Fruit fly (Drosophila melanogaster) whole organism, embryonic: ENCODE results near the gene NimC3.
A peak's percentile ranks its signal among the peaks of the same experiment; 100 is the strongest.

Experiments used
- Asciz ChIP-seq: fragments of 200-800 bp; sonication (Bioruptor generic); optimal IDR thresholded peaks from 2 replicates; lab custom pipeline; 2017; ENCODE audit warnings: missing biosample characterization, mild to moderate bottlenecking, missing genetic modification characterization, missing genetic modification reagents
- B-H1 ChIP-seq: fragments of 200-800 bp; sonication (Bioruptor generic); IDR thresholded peaks from 3 replicates; pipeline ENCODE4 v1.3.6; 2022; ENCODE audit warnings: missing biosample characterization, missing genetic modification characterization
- CG10209 ChIP-seq: fragments of 200-800 bp; sonication (Bioruptor generic); optimal IDR thresholded peaks from 3 replicates; lab custom pipeline; 2017; ENCODE audit warnings: missing biosample characterization, mild to moderate bottlenecking, missing genetic modification characterization, missing genetic modification reagents
- CG10274 ChIP-seq: fragments of 200-800 bp; sonication (Bioruptor generic); optimal IDR thresholded peaks from 3 replicates; lab custom pipeline; 2017; ENCODE audit warnings: missing biosample characterization, mild to moderate bottlenecking, missing genetic modification characterization
- CG11093 ChIP-seq: fragments of 200-800 bp; sonication (Bioruptor generic); IDR thresholded peaks from 3 replicates; pipeline ENCODE4 v1.3.6; 2022; ENCODE audit warnings: missing biosample characterization, missing genetic modification characterization
- CG12155 ChIP-seq: fragments of 200-800 bp; sonication (Bioruptor generic); optimal IDR thresholded peaks from 3 replicates; lab custom pipeline; 2016; ENCODE audit warnings: missing biosample characterization, missing genetic modification characterization
- CG13775 ChIP-seq: fragments of 200-800 bp; sonication (Bioruptor generic); optimal IDR thresholded peaks from 3 replicates; lab custom pipeline; 2017; ENCODE audit warnings: missing biosample characterization, mild to moderate bottlenecking, missing genetic modification characterization
- CG13894 ChIP-seq: fragments of 200-800 bp; sonication (Bioruptor generic); optimal IDR thresholded peaks from 3 replicates; lab custom pipeline; 2018; ENCODE audit warnings: missing biosample characterization, mild to moderate bottlenecking, missing genetic modification characterization, moderate library complexity
- CG1647 ChIP-seq: fragments of 200-800 bp; sonication (Bioruptor generic); optimal IDR thresholded peaks from 3 replicates; lab custom pipeline; 2016; ENCODE audit warnings: missing biosample characterization, missing genetic modification characterization
- CG17912 ChIP-seq: fragments of 200-800 bp; sonication (Bioruptor generic); optimal IDR thresholded peaks from 2 replicates; lab custom pipeline; 2018; ENCODE audit warnings: missing biosample characterization, mild to moderate bottlenecking, missing genetic modification characterization
- CG34376 ChIP-seq: fragments of 200-800 bp; sonication (Bioruptor generic); optimal IDR thresholded peaks from 2 replicates; lab custom pipeline; 2018; ENCODE audit warnings: missing biosample characterization, mild to moderate bottlenecking, missing genetic modification characterization
- CG34422 ChIP-seq: fragments of 200-800 bp; sonication (Bioruptor generic); IDR thresholded peaks from 3 replicates; pipeline ENCODE4 v1.3.6; 2022; ENCODE audit warnings: missing biosample characterization, missing genetic modification characterization
- CG4282 ChIP-seq: fragments of 200-800 bp; sonication (Bioruptor generic); optimal IDR thresholded peaks from 2 replicates; lab custom pipeline; 2016; ENCODE audit warnings: missing biosample characterization, missing genetic modification characterization
- CG6175 ChIP-seq: fragments of 200-800 bp; sonication (Bioruptor generic); IDR thresholded peaks from 3 replicates; pipeline ENCODE4 v1.3.6; 2022; ENCODE audit warnings: missing biosample characterization, missing genetic modification characterization
- CG7372 ChIP-seq: fragments of 200-800 bp; sonication (Bioruptor generic); IDR thresholded peaks from 2 replicates; pipeline ENCODE4 v1.3.6; 2022; ENCODE audit warnings: missing biosample characterization, missing genetic modification characterization
- CG8281 ChIP-seq: fragments of 200-800 bp; sonication (Bioruptor generic); optimal IDR thresholded peaks from 2 replicates; lab custom pipeline; 2018; ENCODE audit warnings: missing biosample characterization, mild to moderate bottlenecking, missing genetic modification characterization, moderate library complexity
- CG9215 ChIP-seq: fragments of 200-800 bp; sonication (Bioruptor generic); IDR thresholded peaks from 2 replicates; pipeline ENCODE4 v1.3.6; 2022; ENCODE audit warnings: missing biosample characterization, missing genetic modification characterization
- CG9797 ChIP-seq: fragments of 200-800 bp; sonication (Bioruptor generic); optimal IDR thresholded peaks from 3 replicates; lab custom pipeline; 2018; ENCODE audit warnings: missing biosample characterization, mild to moderate bottlenecking, missing genetic modification characterization
- Dll ChIP-seq: fragments of 200-800 bp; sonication (Bioruptor generic); IDR thresholded peaks from 4 replicates; pipeline ENCODE4 v1.3.6; 2022; ENCODE audit warnings: missing biosample characterization, missing genetic modification characterization; ENCODE audit not compliant: partially characterized antibody
- HHEX ChIP-seq: fragments of 200-800 bp; sonication (Bioruptor generic); optimal IDR thresholded peaks from 3 replicates; lab custom pipeline; 2017; ENCODE audit warnings: missing biosample characterization, mild to moderate bottlenecking, missing genetic modification characterization, missing genetic modification reagents
- HmgZ ChIP-seq: fragments of 200-800 bp; sonication (Bioruptor generic); optimal IDR thresholded peaks from 2 replicates; lab custom pipeline; 2018; ENCODE audit warnings: missing biosample characterization, mild to moderate bottlenecking, missing genetic modification characterization
- Lim3 ChIP-seq: fragments of 200-800 bp; sonication (Bioruptor generic); IDR thresholded peaks from 2 replicates; pipeline ENCODE4 v1.3.6; 2022; ENCODE audit warnings: missing biosample characterization, missing genetic modification characterization
- Sin3A ChIP-seq: fragments of >200 bp; optimal IDR thresholded peaks from 2 replicates; lab custom pipeline; 2018
- Trl ChIP-seq, 3 experiments: fragments of >200 bp in 2 of 3; fragments of 200-800 bp in 1 of 3; sonication (Bioruptor generic) in 1 of 3; optimal IDR thresholded peaks; 2 replicates in 1 of 3; 3 replicates in 2 of 3; lab custom pipeline; 2016 to 2017; ENCODE audit warnings: missing biosample characterization in 1 of 3, missing genetic modification characterization in 1 of 3
- ase ChIP-seq: fragments of 200-800 bp; sonication (Bioruptor generic); IDR thresholded peaks from 3 replicates; pipeline ENCODE4 v1.3.6; 2022; ENCODE audit warnings: missing biosample characterization, missing genetic modification characterization
- bbx ChIP-seq: fragments of 200-800 bp; sonication (Bioruptor generic); IDR thresholded peaks from 2 replicates; pipeline ENCODE4 v1.3.6; 2022; ENCODE audit warnings: missing biosample characterization, missing genetic modification characterization; ENCODE audit not compliant: partially characterized antibody
- bcd ChIP-seq: fragments of 200-800 bp; sonication (Bioruptor generic); optimal IDR thresholded peaks from 2 replicates; lab custom pipeline; 2017; ENCODE audit warnings: missing biosample characterization, mild to moderate bottlenecking, missing genetic modification characterization
- cato ChIP-seq: fragments of 200-800 bp; sonication (Bioruptor generic); optimal IDR thresholded peaks from 2 replicates; lab custom pipeline; 2016; ENCODE audit warnings: missing biosample characterization, missing genetic modification characterization, borderline replicate concordance
- crol ChIP-seq: fragments of 200-800 bp; sonication (Bioruptor generic); IDR thresholded peaks from 2 replicates; pipeline ENCODE4 v1.3.6; 2022; ENCODE audit warnings: missing biosample characterization, missing genetic modification characterization
- emc ChIP-seq: fragments of 200-800 bp; sonication (Bioruptor generic); optimal IDR thresholded peaks from 2 replicates; lab custom pipeline; 2016; ENCODE audit warnings: missing biosample characterization, missing genetic modification characterization
- ems ChIP-seq: fragments of 200-800 bp; sonication (Bioruptor generic); optimal IDR thresholded peaks from 3 replicates; lab custom pipeline; 2016; ENCODE audit warnings: missing biosample characterization, missing genetic modification characterization
- esg ChIP-seq: fragments of 200-800 bp; sonication (Bioruptor generic); conservative IDR thresholded peaks from 2 replicates; pipeline ENCODE4 v1.3.6; 2022; ENCODE audit warnings: missing biosample characterization, missing genetic modification characterization
- fd64A ChIP-seq: fragments of 200-800 bp; sonication (Bioruptor generic); optimal IDR thresholded peaks from 3 replicates; lab custom pipeline; 2018; ENCODE audit warnings: missing biosample characterization, mild to moderate bottlenecking, missing genetic modification characterization
- ftz-f1 ChIP-seq: fragments of 200-800 bp; sonication (Bioruptor generic); optimal IDR thresholded peaks from 2 replicates; lab custom pipeline; 2016; ENCODE audit warnings: missing biosample characterization, missing genetic modification characterization
- fu2 ChIP-seq: fragments of 200-800 bp; sonication (Bioruptor generic); optimal IDR thresholded peaks from 2 replicates; lab custom pipeline; 2016; ENCODE audit warnings: missing biosample characterization, missing genetic modification characterization
- ham ChIP-seq: fragments of 200-800 bp; sonication (Bioruptor generic); IDR thresholded peaks from 2 replicates; pipeline ENCODE4 v1.3.6; 2022; ENCODE audit warnings: missing biosample characterization, missing genetic modification characterization
- her ChIP-seq: fragments of 200-800 bp; sonication (Bioruptor generic); optimal IDR thresholded peaks from 2 replicates; lab custom pipeline; 2016; ENCODE audit warnings: missing biosample characterization, missing genetic modification characterization
- jing ChIP-seq: fragments of 200-800 bp; sonication (Bioruptor generic); optimal IDR thresholded peaks from 2 replicates; lab custom pipeline; 2018; ENCODE audit warnings: missing biosample characterization, mild to moderate bottlenecking, missing genetic modification characterization
- ken ChIP-seq: fragments of 200-800 bp; sonication (Bioruptor generic); IDR thresholded peaks from 3 replicates; pipeline ENCODE4 v1.3.6; 2022; ENCODE audit warnings: missing biosample characterization, missing genetic modification characterization
- kni ChIP-seq: fragments of 200-800 bp; sonication (Bioruptor generic); optimal IDR thresholded peaks from 3 replicates; lab custom pipeline; 2017; ENCODE audit warnings: mild to moderate bottlenecking, missing biosample characterization, missing genetic modification reagents, missing genetic modification characterization
- mirr ChIP-seq: fragments of 200-800 bp; sonication (Bioruptor generic); optimal IDR thresholded peaks from 3 replicates; lab custom pipeline; 2018; ENCODE audit warnings: missing biosample characterization, mild to moderate bottlenecking, missing genetic modification characterization
- nerfin-2 ChIP-seq: fragments of 200-800 bp; sonication (Bioruptor generic); IDR thresholded peaks from 2 replicates; pipeline ENCODE4 v1.3.6; 2022; ENCODE audit warnings: missing biosample characterization, missing genetic modification characterization; ENCODE audit not compliant: partially characterized antibody
- oc ChIP-seq: fragments of 200-800 bp; sonication (Bioruptor generic); optimal IDR thresholded peaks from 2 replicates; lab custom pipeline; 2018; ENCODE audit warnings: missing biosample characterization, mild to moderate bottlenecking, missing genetic modification characterization, moderate library complexity
- psq ChIP-seq: fragments of 200-800 bp; sonication (Bioruptor generic); optimal IDR thresholded peaks from 2 replicates; lab custom pipeline; 2017; ENCODE audit warnings: missing biosample characterization, missing genetic modification characterization
- sd ChIP-seq: fragments of 200-800 bp; sonication (Bioruptor generic); optimal IDR thresholded peaks from 3 replicates; lab custom pipeline; 2018; ENCODE audit warnings: missing biosample characterization, mild to moderate bottlenecking, missing genetic modification characterization, moderate library complexity
- slou ChIP-seq: fragments of 200-800 bp; sonication (Bioruptor generic); optimal IDR thresholded peaks from 3 replicates; lab custom pipeline; 2016; ENCODE audit warnings: missing biosample characterization, missing genetic modification characterization
- trh ChIP-seq: fragments of 200-800 bp; sonication (Bioruptor generic); optimal IDR thresholded peaks from 2 replicates; lab custom pipeline; 2016; ENCODE audit warnings: missing biosample characterization, missing genetic modification characterization
- tup ChIP-seq: fragments of 200-800 bp; sonication (Bioruptor generic); optimal IDR thresholded peaks from 2 replicates; lab custom pipeline; 2016; ENCODE audit warnings: missing biosample characterization, mild to moderate bottlenecking, missing genetic modification characterization, moderate library complexity
- vnd ChIP-seq: fragments of 200-800 bp; sonication (Bioruptor generic); IDR thresholded peaks from 3 replicates; pipeline ENCODE4 v1.3.6; 2022; ENCODE audit warnings: missing biosample characterization, missing genetic modification characterization; ENCODE audit not compliant: partially characterized antibody
- yki ChIP-seq: fragments of >200 bp; optimal IDR thresholded peaks from 3 replicates; lab custom pipeline; 2018
- z ChIP-seq: fragments of 200-800 bp; sonication (Bioruptor generic); IDR thresholded peaks from 3 replicates; pipeline ENCODE4 v1.3.6; 2022; ENCODE audit warnings: missing biosample characterization, missing genetic modification characterization

NimC3 gene

DNA sequence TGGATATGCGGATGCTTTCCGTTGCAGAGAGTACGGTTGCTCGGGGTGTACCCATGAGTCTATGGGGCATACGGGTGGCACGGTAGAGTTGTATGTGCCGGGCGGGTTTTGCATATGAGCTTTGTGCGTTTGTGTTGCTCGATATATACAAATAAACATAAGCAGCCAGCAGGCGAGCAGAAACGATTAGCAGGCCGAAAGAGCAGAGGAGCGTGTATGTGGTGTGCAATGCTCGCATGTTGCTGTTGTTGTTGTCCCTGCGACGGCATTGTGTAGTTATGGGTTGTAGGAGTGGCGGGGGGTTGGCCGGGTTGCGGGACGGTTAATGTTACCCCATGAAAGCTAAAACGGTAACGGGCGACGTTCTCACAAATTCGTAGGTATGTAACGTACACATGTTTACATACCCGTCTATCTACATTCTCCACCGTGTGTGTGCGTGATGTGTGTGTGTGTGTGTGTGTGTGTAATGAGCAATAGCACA lies 1.7 kb upstream of the NimC3 start (continued):
- TF ChIP-seq CG7372 (GFP tag; lab: Robert Waterston, UW) (no peak), z (GFP tag; lab: Robert Waterston, UW) (0 out of 3 replicates have a peak, but pooled peaks have one; percentile 48), CG11093 (GFP tag; lab: Robert Waterston, UW) (no peak), CG9215 (GFP tag; lab: Robert Waterston, UW) (no peak), ftz-f1 (peak; percentile 77), CG8281 (tag; lab: Kevin White, UChicago) (no peak), cato (GFP tag; lab: Kevin White, UChicago) (no peak), vnd (0 out of 3 replicates have a peak, but pooled peaks have one; percentile 19), ham (GFP tag; lab: Robert Waterston, UW) (no peak), CG4282 (GFP tag; lab: Kevin White, UChicago) (no peak), CG13775 (GFP tag; lab: Kevin White, UChicago) (no peak), emc (no peak), mirr (GFP tag; lab: Kevin White, UChicago) (peak; percentile 98), jing (GFP tag; lab: Kevin White, UChicago) (no peak), CG17912 (peak; percentile 4), fu2 (GFP tag; lab: Kevin White, UChicago) (no peak), CG13894 (peak; percentile 91), Sin3A (lab: Kevin White, UChicago) (no peak), bbx (GFP tag; lab: Robert Waterston, UW) (peak; percentile 72), CG34376 (GFP tag; lab: Kevin White, UChicago) (peak; percentile 79), oc (tag; lab: Kevin White, UChicago) (no peak), CG10274 (GFP tag; lab: Kevin White, UChicago) (no peak), B-H1 (GFP tag; lab: Robert Waterston, UW) (no peak), ems (GFP tag; lab: Kevin White, UChicago) (peak; percentile 11), tup (GFP tag; lab: Kevin White, UChicago) (no peak), trh (no peak), CG1647 (peak; percentile 9), HmgZ (tag; lab: Kevin White, UChicago) (peak; percentile 30), CG6175 (peak; percentile 99), CG12155 (GFP tag; lab: Kevin White, UChicago) (no peak), Lim3 (GFP tag; lab: Robert Waterston, UW) (no peak), Asciz (GFP tag; lab: Kevin White, UChicago) (no peak), slou (no peak), kni (peak; percentile 100), yki (lab: Kevin White, UChicago) (no peak), her (no peak), CG10209 (GFP tag; lab: Kevin White, UChicago) (no peak), fd64A (peak; percentile 33), HHEX (GFP tag; lab: Kevin White, UChicago) (no peak), Dll (no peak), CG9797 (GFP tag; lab: Kevin White, UChicago) (no peak), CG34422 (GFP tag; lab: Robert Waterston, UW) (no peak), bcd (GFP tag; lab: Kevin White, UChicago) (no peak), psq (no peak), Trl (optimal IDR thresholded peaks at IDR 0.05; lab: Kevin White, UChicago) (peak in 1 of 2 experiments; percentile 12), Trl (GFP tag; optimal IDR thresholded peaks at IDR 0.05; lab: Kevin White, UChicago) (no peak), crol (GFP tag; lab: Robert Waterston, UW) (peak; percentile 99), nerfin-2 (peak; percentile 68), ken (GFP tag; lab: Robert Waterston, UW) (peak; percentile 58; the same call in 1 of the 3 replicates), sd (tag; lab: Kevin White, UChicago) (no peak), esg (no peak), ase (GFP tag; lab: Robert Waterston, UW) (no peak)
